Worm (Caenorhabditis elegans) whole organism, young adult: Measurements from ENCODE around the gene Y42G9A.3.

Source experiments
- F49E8.2 ChIP-seq: sonication (generic microtip); optimal IDR thresholded peaks from 3 replicates; lab custom pipeline; 2017; ENCODE audit warnings: missing genetic modification characterization, mild to moderate bottlenecking, missing compliant biosample characterization, antibody characterized with exemption, moderate library complexity; ENCODE audit not compliant: insufficient read depth
- F52B5.7 ChIP-seq: sonication (generic microtip); optimal IDR thresholded peaks from 2 replicates; lab custom pipeline; 2016; ENCODE audit warnings: mild to moderate bottlenecking, missing genetic modification characterization, missing compliant biosample characterization
- F55B11.4 ChIP-seq: sonication (generic microtip); optimal IDR thresholded peaks from 2 replicates; lab custom pipeline; 2016; ENCODE audit warnings: missing compliant biosample characterization, missing genetic modification characterization, borderline replicate concordance; ENCODE audit not compliant: insufficient read depth
- Y56A3A.18 ChIP-seq: fragments of 200-800 bp; sonication (Bioruptor generic); IDR thresholded peaks from 2 replicates; pipeline ENCODE4 v1.3.6; 2022; ENCODE audit warnings: missing genetic modification reagents, missing genetic modification characterization, missing compliant biosample characterization
- Y95B8A.8 ChIP-seq: fragments of 200-800 bp; sonication (Bioruptor generic); IDR thresholded peaks from 2 replicates; pipeline ENCODE4 v1.3.6; 2022; ENCODE audit warnings: missing genetic modification reagents, missing genetic modification characterization, missing compliant biosample characterization
- ZK185.1 ChIP-seq: sonication (generic microtip); optimal IDR thresholded peaks from 2 replicates; lab custom pipeline; 2016; ENCODE audit warnings: mild to moderate bottlenecking, missing genetic modification characterization, missing compliant biosample characterization; ENCODE audit not compliant: poor library complexity, severe bottlenecking
- attf-3 ChIP-seq: fragments of 200-800 bp; sonication (Bioruptor generic); conservative IDR thresholded peaks from 2 replicates; pipeline ENCODE4 v1.3.6; 2022; ENCODE audit warnings: missing genetic modification reagents, missing genetic modification characterization, missing compliant biosample characterization
- cebp-2 ChIP-seq: fragments of 200-800 bp; sonication (Bioruptor generic); IDR thresholded peaks from 2 replicates; pipeline ENCODE4 v1.3.6; 2022; ENCODE audit warnings: missing genetic modification characterization, missing compliant biosample characterization
- die-1 ChIP-seq: sonication (generic microtip); optimal IDR thresholded peaks from 2 replicates; lab custom pipeline; 2016; ENCODE audit warnings: missing genotype, mild to moderate bottlenecking, missing genetic modification characterization, missing compliant biosample characterization
- dpff-1 ChIP-seq: sonication (generic microtip); optimal IDR thresholded peaks from 2 replicates; lab custom pipeline; 2017; ENCODE audit warnings: mild to moderate bottlenecking, missing genetic modification characterization, missing compliant biosample characterization
- dpl-1 ChIP-seq: fragments of 150-350 bp; optimal IDR thresholded peaks from 2 replicates; lab custom pipeline; 2014; ENCODE audit warnings: missing biosample characterization, missing genetic modification reagents, missing genetic modification characterization
- fkh-3 ChIP-seq: sonication (generic microtip); optimal IDR thresholded peaks from 2 replicates; lab custom pipeline; 2016; ENCODE audit warnings: mild to moderate bottlenecking, missing genetic modification characterization, missing compliant biosample characterization
- let-526 ChIP-seq: fragments of 200-800 bp; sonication (Bioruptor generic); IDR thresholded peaks from 2 replicates; pipeline ENCODE4 v1.3.6; 2022; ENCODE audit warnings: missing genetic modification reagents, missing genetic modification characterization, missing compliant biosample characterization
- let-607 ChIP-seq, 2 experiments: fragments of 200-800 bp in 1 of 2; sonication (Bioruptor generic) in 1 of 2; sonication (generic microtip) in 1 of 2; optimal IDR thresholded peaks; 2 replicates each; lab custom pipeline; 2016 to 2018; ENCODE audit warnings: mild to moderate bottlenecking in 2 of 2, missing compliant biosample characterization in 2 of 2, missing genetic modification characterization in 2 of 2, moderate library complexity in 2 of 2, missing genotype in 1 of 2
- lin-40 ChIP-seq: sonication (generic microtip); optimal IDR thresholded peaks from 2 replicates; lab custom pipeline; 2016; ENCODE audit warnings: missing genetic modification characterization, mild to moderate bottlenecking, missing compliant biosample characterization, missing genotype, missing genetic modification reagents
- lin-54 ChIP-seq: fragments of 200-800 bp; sonication (Bioruptor generic); optimal IDR thresholded peaks from 2 replicates; lab custom pipeline; 2018; ENCODE audit warnings: mild to moderate bottlenecking, missing genetic modification characterization, missing compliant biosample characterization
- lsl-1 ChIP-seq: fragments of 200-800 bp; sonication (Bioruptor generic); optimal IDR thresholded peaks from 2 replicates; lab custom pipeline; 2018; ENCODE audit warnings: mild to moderate bottlenecking, missing genetic modification characterization, moderate library complexity, missing compliant biosample characterization
- mxl-1 ChIP-seq: sonication (generic microtip); optimal IDR thresholded peaks from 2 replicates; lab custom pipeline; 2016; ENCODE audit warnings: missing genetic modification characterization, missing compliant biosample characterization
- nhr-120 ChIP-seq: fragments of 200-800 bp; sonication (Bioruptor generic); IDR thresholded peaks from 2 replicates; pipeline ENCODE4 v1.3.6; 2022; ENCODE audit warnings: missing genetic modification characterization, missing compliant biosample characterization
- nhr-90 ChIP-seq: sonication (generic microtip); optimal IDR thresholded peaks from 2 replicates; lab custom pipeline; 2016; ENCODE audit warnings: missing genotype, mild to moderate bottlenecking, missing genetic modification characterization, missing compliant biosample characterization
- pbrm-1 ChIP-seq: fragments of 200-800 bp; sonication (Bioruptor generic); IDR thresholded peaks from 2 replicates; pipeline ENCODE4 v1.3.6; 2022; ENCODE audit warnings: missing genetic modification reagents, missing genetic modification characterization, missing compliant biosample characterization
- repo-1 ChIP-seq: sonication (generic microtip); optimal IDR thresholded peaks from 2 replicates; lab custom pipeline; 2017; ENCODE audit warnings: mild to moderate bottlenecking, missing genetic modification characterization, missing compliant biosample characterization
- snpc-1.3 ChIP-seq: sonication (generic microtip); optimal IDR thresholded peaks from 2 replicates; lab custom pipeline; 2017; ENCODE audit warnings: missing genetic modification characterization, mild to moderate bottlenecking, missing compliant biosample characterization, antibody characterized with exemption, moderate library complexity, missing genotype, missing genetic modification reagents; ENCODE audit not compliant: insufficient read depth
- snpc-3.4 ChIP-seq: sonication (generic microtip); optimal IDR thresholded peaks from 2 replicates; lab custom pipeline; 2017; ENCODE audit warnings: missing genetic modification characterization, mild to moderate bottlenecking, missing compliant biosample characterization, antibody characterized with exemption, moderate library complexity, missing genotype, missing genetic modification reagents
- somi-1 ChIP-seq: fragments of 200-800 bp; sonication (Bioruptor generic); optimal IDR thresholded peaks from 2 replicates; lab custom pipeline; 2018; ENCODE audit warnings: mild to moderate bottlenecking, missing genetic modification characterization, missing compliant biosample characterization
- ztf-26 ChIP-seq: sonication (generic microtip); optimal IDR thresholded peaks from 2 replicates; lab custom pipeline; 2017; ENCODE audit warnings: missing genetic modification characterization, missing compliant biosample characterization
- ztf-28 ChIP-seq: fragments of 200-800 bp; sonication (Bioruptor generic); IDR thresholded peaks from 2 replicates; pipeline ENCODE4 v1.3.6; 2022; ENCODE audit warnings: missing genetic modification reagents, missing genetic modification characterization, missing compliant biosample characterization
- ztf-3 ChIP-seq: fragments of 200-800 bp; sonication (Bioruptor generic); optimal IDR thresholded peaks from 2 replicates; lab custom pipeline; 2018; ENCODE audit warnings: mild to moderate bottlenecking, missing genetic modification characterization, missing compliant biosample characterization
- ztf-6 ChIP-seq: fragments of 200-800 bp; sonication (Bioruptor generic); IDR thresholded peaks from 2 replicates; pipeline ENCODE4 v1.3.6; 2022; ENCODE audit warnings: missing genetic modification reagents, missing genetic modification characterization, missing compliant biosample characterization

The Y42G9A.3 gene

ce11 chrIII:6195718-6196117 lies 49.7 kb downstream of the Y42G9A.3 start (continued):
- peak; percentile 50 for TF ChIP-seq repo-1 (tag; lab: Kevin White, UChicago)
- no peak for TF ChIP-seq nhr-120 (GFP tag; lab: Robert Waterston, UW)
- TF ChIP-seq ZK185.1 (tag; lab: Kevin White, UChicago) = no peak
- no peak for TF ChIP-seq dpl-1 (GFP tag; lab: Kevin White, UChicago)
- no peak for TF ChIP-seq nhr-90
- TF ChIP-seq somi-1 = no peak
- peak; percentile 40 for TF ChIP-seq lsl-1 (GFP tag; lab: Kevin White, UChicago)
- TF ChIP-seq ztf-6 (GFP tag; lab: Robert Waterston, UW) = no peak
- TF ChIP-seq F52B5.7 = no peak
- no peak for TF ChIP-seq cebp-2 (GFP tag; lab: Robert Waterston, UW)
- TF ChIP-seq die-1 (tag; lab: Kevin White, UChicago) = no peak
- no peak for TF ChIP-seq lin-40
- TF ChIP-seq let-526 (GFP tag; lab: Robert Waterston, UW) = no peak
- no peak for TF ChIP-seq F55B11.4 (tag; lab: Kevin White, UChicago)
- no peak for TF ChIP-seq Y56A3A.18 (GFP tag; lab: Robert Waterston, UW)
- no peak for TF ChIP-seq mxl-1 (tag; lab: Kevin White, UChicago)
- TF ChIP-seq attf-3 = no peak
- no peak for TF ChIP-seq snpc-3.4 (tag; lab: Kevin White, UChicago)
- no peak for TF ChIP-seq Y95B8A.8 (GFP tag; lab: Robert Waterston, UW)
- TF ChIP-seq ztf-28 (GFP tag; lab: Robert Waterston, UW) = no peak
- TF ChIP-seq snpc-1.3 (tag; lab: Kevin White, UChicago) = peak; percentile 18
- peak; percentile 76 for TF ChIP-seq F49E8.2 (tag; lab: Kevin White, UChicago)
- TF ChIP-seq ztf-3 (GFP tag; lab: Kevin White, UChicago) = no peak
- no peak for TF ChIP-seq let-607 (tag; optimal IDR thresholded peaks at IDR 0.05; lab: Kevin White, UChicago)
- peak; percentile 27 for TF ChIP-seq dpff-1 (tag; lab: Kevin White, UChicago)
- no peak for TF ChIP-seq lin-54 (GFP tag; lab: Kevin White, UChicago)
- TF ChIP-seq ztf-26 (tag; lab: Kevin White, UChicago) = no peak
- TF ChIP-seq fkh-3 (tag; lab: Kevin White, UChicago) = peak; percentile 11
- 0 out of 2 replicates have a peak, but pooled peaks have one; percentile 34 for TF ChIP-seq pbrm-1
